Worm (Caenorhabditis elegans) whole organism, dauer: Measurements from ENCODE around the gene T21B4.3.

Experiments
- unc-62 ChIP-seq: sonication (generic microtip); optimal IDR thresholded peaks from 2 replicates; lab custom pipeline; 2017; ENCODE audit warnings: missing biosample characterization, missing genetic modification reagents, missing genetic modification characterization

The T21B4.3 gene

DNA sequence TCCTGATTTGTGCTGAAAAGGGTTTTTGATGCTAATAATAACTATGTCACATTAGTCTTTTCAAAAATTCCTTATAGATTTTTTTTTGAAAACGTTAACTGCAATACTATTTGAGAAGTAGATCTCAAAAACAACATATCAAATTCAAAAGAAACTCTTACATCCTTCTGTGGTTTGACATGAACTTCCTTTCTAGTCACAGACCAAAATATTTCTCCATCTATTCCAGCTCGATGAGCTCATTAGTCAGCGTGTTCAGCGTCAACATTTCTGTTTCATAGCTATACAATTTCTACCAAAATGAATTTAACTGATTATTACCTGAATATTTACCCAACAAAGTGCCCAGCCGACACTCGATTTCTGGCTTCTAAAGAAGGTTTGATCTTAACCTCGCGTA is 11.8 kb upstream of the T21B4.3 start, which contains the start of gene srh-67:
srh-67 (plus strand) TSS at position 301 of the 400 bp plus-strand sequence.
- no peak for TF ChIP-seq unc-62 (GFP tag; lab: Kevin White, UChicago)

DNA sequence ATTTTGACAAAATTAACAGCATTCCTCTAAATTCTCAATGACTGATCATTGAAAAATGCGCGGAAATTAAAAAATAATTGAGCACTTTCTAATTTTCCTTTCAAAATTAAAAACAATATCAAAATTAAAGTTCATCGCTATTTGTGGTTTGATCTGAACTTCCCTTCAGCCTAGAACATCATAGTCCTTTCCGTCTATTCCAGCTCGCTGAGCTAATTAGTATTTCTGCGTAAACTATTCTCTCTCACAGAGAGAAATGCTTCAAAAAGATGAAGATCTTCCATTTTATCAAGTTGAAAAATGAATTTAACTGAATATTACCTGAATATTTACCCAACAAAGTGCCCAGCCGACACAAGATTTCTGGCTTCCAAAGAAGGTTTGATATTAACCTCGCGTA is 10.2 kb upstream of the T21B4.3 start, which contains the start of gene srh-68:
srh-68 (plus strand) TSS at position 301 of the 400 bp plus-strand sequence.
- TF ChIP-seq unc-62 (GFP tag; lab: Kevin White, UChicago), result no peak

DNA sequence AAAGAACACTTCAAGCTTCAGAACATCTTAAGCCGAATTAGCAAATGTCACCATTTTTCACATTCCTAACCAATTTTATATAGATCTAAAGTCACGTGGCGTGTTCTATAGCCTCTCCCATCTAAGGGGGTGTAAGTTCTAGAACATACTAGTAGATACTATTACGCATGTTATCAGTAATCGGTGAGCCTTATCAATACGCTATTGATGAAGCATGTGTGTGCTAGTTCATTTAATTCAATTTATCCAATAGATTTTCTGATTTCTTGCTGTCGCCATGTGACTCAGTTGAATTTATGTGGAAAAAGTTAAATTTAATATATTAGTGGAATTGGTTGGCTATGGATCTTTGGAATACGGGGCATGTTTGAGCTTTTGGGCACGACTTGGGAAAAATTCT is 9.6 kb upstream of the T21B4.3 start:
- TF ChIP-seq unc-62 (GFP tag; lab: Kevin White, UChicago), result no peak

- TF ChIP-seq unc-62 (GFP tag; lab: Kevin White, UChicago), result no peak
Observed at ce11 chrII:12502784-12503183, 5.9 kb upstream of the T21B4.3 start, which contains the start of gene ador-1. Gene ador-1 (minus strand): TSS chrII:12502884.

- TF ChIP-seq unc-62 (GFP tag; lab: Kevin White, UChicago), result no peak
Observed at ce11 chrII:12499969-12500368, 3.1 kb upstream of the T21B4.3 start.

- TF ChIP-seq unc-62 (GFP tag; lab: Kevin White, UChicago), result no peak
Observed at ce11 chrII:12494556-12495131, 2.2 kb downstream of the T21B4.3 start, which contains the start of gene col-85. Gene col-85 (minus strand): TSS chrII:12495095.

ce11 chrII:12494067-12494477 is 2.8 kb downstream of the T21B4.3 start:
- no peak for TF ChIP-seq unc-62 (GFP tag; lab: Kevin White, UChicago)

ce11 chrII:12491936-12492335 is 4.9 kb downstream of the T21B4.3 start, which contains the start of gene srz-6:
Gene srz-6 (plus strand): TSS chrII:12492236.
- no peak for TF ChIP-seq unc-62 (GFP tag; lab: Kevin White, UChicago)

ce11 chrII:12489903-12490302 is 7.0 kb downstream of the T21B4.3 start, which contains the start of gene T21B4.15:
Gene T21B4.15 (plus strand): TSS chrII:12490203.
- TF ChIP-seq unc-62 (GFP tag; lab: Kevin White, UChicago), result no peak

DNA sequence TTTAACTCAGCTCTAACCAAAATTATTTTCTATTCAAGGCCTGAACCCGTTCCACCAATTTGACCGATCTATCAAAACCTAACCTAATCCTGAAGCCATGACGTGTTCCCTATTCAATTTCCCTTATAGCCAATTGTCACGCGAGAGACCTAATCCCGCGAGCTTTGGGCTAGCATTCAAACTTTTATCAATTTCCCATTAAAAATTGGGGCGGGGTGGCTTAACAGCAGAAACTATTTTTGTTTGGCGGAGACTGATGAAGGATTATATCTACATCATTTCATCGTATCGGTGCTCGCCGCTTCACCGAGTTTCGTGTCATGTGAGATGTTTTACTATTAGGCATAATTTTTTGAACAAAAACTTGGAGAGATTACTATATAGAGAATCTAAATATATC is 8.1 kb downstream of the T21B4.3 start:
- TF ChIP-seq unc-62 (GFP tag; lab: Kevin White, UChicago), result no peak

DNA sequence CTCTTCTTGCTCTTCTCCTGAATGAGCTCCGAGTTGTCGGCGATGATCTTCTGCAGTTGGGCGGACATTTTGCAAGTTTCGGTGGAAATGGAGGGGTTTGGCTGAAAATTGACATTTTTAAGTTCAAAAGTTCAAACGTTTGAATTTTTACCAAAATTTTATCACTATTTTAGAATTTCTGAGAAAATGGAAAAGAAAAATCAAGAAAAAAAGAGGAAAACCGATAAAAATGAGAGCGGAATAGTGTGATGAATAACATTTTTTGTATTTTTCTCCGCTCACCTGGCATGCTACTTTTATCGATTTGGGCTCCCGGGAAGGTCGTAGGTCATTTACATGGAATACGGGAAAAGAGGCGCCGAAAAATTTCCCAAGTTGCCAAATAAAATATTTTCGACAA is 11.8 kb downstream of the T21B4.3 start, which contains the start of gene F15A4.10:
F15A4.10 (minus strand) TSS at position 101 of the 400 bp plus-strand sequence.
- TF ChIP-seq unc-62 (GFP tag; lab: Kevin White, UChicago), result no peak

DNA sequence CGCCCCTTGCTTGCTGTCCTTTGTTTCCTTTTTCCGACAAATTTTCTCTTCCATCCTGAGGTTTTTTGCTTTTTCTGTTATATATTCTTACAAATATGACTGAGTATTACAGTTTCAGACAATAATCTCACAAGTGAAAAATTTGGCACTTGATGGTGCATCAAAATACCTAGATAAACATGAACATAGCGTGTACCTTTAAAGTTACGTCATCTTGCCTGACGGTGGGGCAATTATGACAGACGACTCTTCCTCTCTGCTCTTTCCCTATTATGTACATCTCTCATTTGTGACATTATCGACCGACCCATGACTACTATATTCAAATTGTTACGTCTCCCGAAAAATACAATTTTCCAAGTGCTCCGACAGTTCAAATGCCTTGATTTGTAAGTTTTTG is 14.3 kb downstream of the T21B4.3 start, which contains the start of gene fbxb-102:
fbxb-102 (plus strand) TSS at position 301 of the 400 bp plus-strand sequence.
- TF ChIP-seq unc-62 (GFP tag; lab: Kevin White, UChicago), result no peak

DNA sequence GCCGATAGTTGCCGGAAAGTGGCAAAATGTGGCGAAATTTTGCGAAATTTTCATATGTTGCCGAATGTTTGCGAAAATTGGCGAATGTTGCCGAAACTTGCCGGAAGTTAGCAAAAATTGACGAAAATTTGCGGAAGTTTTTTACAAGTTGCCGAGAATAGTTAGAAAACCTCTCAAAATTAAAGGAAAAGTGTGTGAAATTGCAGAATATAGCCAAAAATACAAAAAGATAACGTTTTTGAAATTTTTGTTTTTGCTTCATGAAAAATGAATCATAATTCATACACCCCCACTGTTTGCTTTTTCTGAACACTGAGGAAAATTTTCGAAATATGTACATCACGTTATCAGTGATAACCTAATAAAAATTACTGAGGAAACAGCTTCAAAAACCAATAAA is 15.2 kb downstream of the T21B4.3 start:
- no peak for TF ChIP-seq unc-62 (GFP tag; lab: Kevin White, UChicago)

- no peak for TF ChIP-seq unc-62 (GFP tag; lab: Kevin White, UChicago)
Observed at ce11 chrII:12480811-12481210, 16.1 kb downstream of the T21B4.3 start, which contains the start of gene arrd-9. Gene arrd-9 (minus strand): TSS chrII:12480911.

- TF ChIP-seq unc-62 (GFP tag; lab: Kevin White, UChicago), result no peak
Observed at ce11 chrII:12473406-12473805, 23.5 kb downstream of the T21B4.3 start, which contains the start of gene srg-17. Gene srg-17 (plus strand): TSS chrII:12473706.

DNA sequence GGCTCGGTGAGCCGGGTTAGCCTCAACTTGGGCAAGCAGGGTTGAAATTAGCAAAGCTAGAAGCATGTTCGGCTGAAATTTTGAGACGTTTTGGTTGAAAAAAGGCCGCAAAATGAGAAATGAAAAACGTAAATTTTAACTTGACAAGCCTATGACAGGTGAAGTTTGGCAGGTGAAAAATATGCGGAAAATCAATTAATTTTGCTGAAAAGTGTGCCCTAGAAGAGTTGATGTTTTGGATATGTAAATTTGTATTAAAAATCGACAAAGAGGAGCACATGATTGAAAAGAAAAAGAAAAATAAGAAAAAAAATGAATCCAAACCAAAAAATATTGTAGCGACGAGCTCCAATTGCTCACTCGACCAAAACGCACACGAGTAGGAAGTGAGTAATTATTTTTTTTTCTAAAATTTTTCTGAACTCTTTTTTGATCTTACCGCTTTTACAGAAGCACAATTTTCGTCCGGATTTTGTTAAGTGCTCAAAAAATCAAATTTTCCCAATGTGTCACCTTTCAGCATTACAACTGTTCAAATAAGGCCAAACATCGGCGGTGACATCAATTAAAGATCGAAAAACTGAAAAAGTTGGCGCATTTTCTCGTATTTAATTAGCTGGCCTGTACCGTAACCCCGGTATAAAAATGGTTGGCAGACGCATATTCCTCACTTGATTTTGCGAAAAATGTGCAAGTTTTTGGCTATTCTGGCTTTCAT is 25.6 kb downstream of the T21B4.3 start, which contains the start of the genes F15A4.5 and phat-8:
F15A4.5 (minus strand) TSS at position 101 of the 718 bp plus-strand sequence.
phat-8 (plus strand) TSS at position 668 of the 718 bp plus-strand sequence.
- no peak for TF ChIP-seq unc-62 (GFP tag; lab: Kevin White, UChicago)
